Worm (Caenorhabditis elegans) whole organism, L4 larva: ENCODE measurements around the gene T25B9.2.
A peak's percentile ranks its signal among the peaks of the same experiment; 100 is the strongest.

Source experiments
- D1046.2 ChIP-seq: fragments of 200-800 bp; sonication (Bioruptor generic); IDR thresholded peaks from 2 replicates; pipeline ENCODE4 v1.3.6; 2022; ENCODE audit warnings: missing genetic modification characterization, missing compliant biosample characterization
- F26F4.8 ChIP-seq: fragments of 200-800 bp; sonication (Bioruptor generic); conservative IDR thresholded peaks from 2 replicates; pipeline ENCODE4 v1.3.6; 2022; ENCODE audit warnings: missing genetic modification characterization, missing compliant biosample characterization
- F37D6.2 ChIP-seq: sonication (generic microtip); optimal IDR thresholded peaks from 2 replicates; lab custom pipeline; 2016; ENCODE audit warnings: mild to moderate bottlenecking, missing genetic modification characterization, missing compliant biosample characterization
- R02D3.7 ChIP-seq: fragments of 150-350 bp; sonication (generic microtip); optimal IDR thresholded peaks from 3 replicates; lab custom pipeline; 2014; ENCODE audit warnings: missing biosample characterization, missing genetic modification characterization
- Y105C5A.15 ChIP-seq: fragments of 200-800 bp; sonication (Bioruptor generic); IDR thresholded peaks from 2 replicates; pipeline ENCODE4 v1.3.6; 2022; ENCODE audit warnings: missing genetic modification characterization, missing compliant biosample characterization
- Y48G9A.11 ChIP-seq: fragments of 200-800 bp; sonication (Bioruptor generic); IDR thresholded peaks from 2 replicates; pipeline ENCODE4 v1.3.6; 2022; ENCODE audit warnings: missing genetic modification reagents, missing genetic modification characterization, missing compliant biosample characterization
- ZK337.2 ChIP-seq: fragments of 200-800 bp; sonication (Bioruptor generic); IDR thresholded peaks from 2 replicates; pipeline ENCODE4 v1.3.6; 2022; ENCODE audit warnings: missing genetic modification reagents, missing genetic modification characterization, missing compliant biosample characterization
- aha-1 ChIP-seq: fragments of 150-350 bp; peaks from one replicate; lab custom pipeline; 2014; ENCODE audit warnings: missing biosample characterization, missing genetic modification characterization
- arid-1 ChIP-seq: fragments of 200-800 bp; sonication (Bioruptor generic); conservative IDR thresholded peaks from 2 replicates; pipeline ENCODE4 v1.3.6; 2022; ENCODE audit warnings: missing genetic modification reagents, missing genetic modification characterization, missing compliant biosample characterization
- ceh-28 ChIP-seq: fragments of 150-350 bp; optimal IDR thresholded peaks from 2 replicates; lab custom pipeline; 2014; ENCODE audit warnings: missing biosample characterization, missing genetic modification reagents, missing genetic modification characterization
- ceh-32 ChIP-seq: sonication (generic microtip); optimal IDR thresholded peaks from 2 replicates; lab custom pipeline; 2016; ENCODE audit warnings: mild to moderate bottlenecking, missing genetic modification characterization, missing compliant biosample characterization; ENCODE audit not compliant: poor library complexity
- ceh-44 ChIP-seq: fragments of 200-800 bp; sonication (Bioruptor generic); IDR thresholded peaks from 2 replicates; pipeline ENCODE4 v1.3.6; 2022; ENCODE audit warnings: missing genetic modification reagents, missing genetic modification characterization, missing compliant biosample characterization
- ctbp-1 ChIP-seq: fragments of 200-800 bp; sonication (Bioruptor generic); IDR thresholded peaks from 2 replicates; pipeline ENCODE4 v1.3.6; 2022; ENCODE audit warnings: missing genetic modification reagents, missing genetic modification characterization, missing compliant biosample characterization
- daf-16 ChIP-seq, 3 experiments: sonication (generic microtip); optimal IDR thresholded peaks; 2 replicates each; lab custom pipeline; 2016 to 2017; ENCODE audit warnings: missing genetic modification characterization in 3 of 3, missing genetic modification reagents in 3 of 3, mild to moderate bottlenecking in 2 of 3, missing compliant biosample characterization in 2 of 3, missing biosample characterization in 1 of 3, moderate library complexity in 1 of 3
- daf-19 ChIP-seq: fragments of 200-800 bp; sonication (Bioruptor generic); conservative IDR thresholded peaks from 2 replicates; pipeline ENCODE4 v1.3.6; 2022; ENCODE audit warnings: missing genetic modification characterization, missing compliant biosample characterization
- dmd-6 ChIP-seq: fragments of 200-800 bp; sonication (Bioruptor generic); IDR thresholded peaks from 2 replicates; pipeline ENCODE4 v1.3.6; 2022; ENCODE audit warnings: missing genetic modification reagents, missing genetic modification characterization, missing compliant biosample characterization
- dpl-1 ChIP-seq: fragments of 150-350 bp; optimal IDR thresholded peaks from 2 replicates; lab custom pipeline; 2014; ENCODE audit warnings: missing biosample characterization, missing genetic modification reagents, missing genetic modification characterization
- dve-1 ChIP-seq: sonication (generic microtip); optimal IDR thresholded peaks from 2 replicates; lab custom pipeline; 2017; ENCODE audit warnings: antibody characterized with exemption, mild to moderate bottlenecking, missing genetic modification characterization, missing compliant biosample characterization; ENCODE audit not compliant: insufficient read depth
- egl-27 ChIP-seq: sonication (generic microtip); optimal IDR thresholded peaks from 3 replicates; lab custom pipeline; 2017; ENCODE audit warnings: missing biosample characterization, missing genetic modification reagents, missing genetic modification characterization
- fkh-10 ChIP-seq: fragments of 150-350 bp; optimal IDR thresholded peaks from 2 replicates; lab custom pipeline; 2014; ENCODE audit warnings: missing biosample characterization, missing genetic modification reagents, missing genetic modification characterization
- gei-8 ChIP-seq: fragments of 200-800 bp; sonication (Bioruptor generic); optimal IDR thresholded peaks from 2 replicates; lab custom pipeline; 2018; ENCODE audit warnings: mild to moderate bottlenecking, missing genetic modification characterization, missing compliant biosample characterization
- hlh-11 ChIP-seq: fragments of 200-800 bp; sonication (Bioruptor generic); optimal IDR thresholded peaks from 2 replicates; lab custom pipeline; 2018; ENCODE audit warnings: mild to moderate bottlenecking, missing genetic modification characterization, missing compliant biosample characterization
- hlh-30 ChIP-seq: sonication (generic microtip); optimal IDR thresholded peaks from 2 replicates; lab custom pipeline; 2017; ENCODE audit warnings: antibody characterized with exemption, mild to moderate bottlenecking, missing genetic modification characterization, missing compliant biosample characterization; ENCODE audit not compliant: insufficient read depth
- jun-1 ChIP-seq: fragments of 150-350 bp; optimal IDR thresholded peaks from 2 replicates; lab custom pipeline; 2014; ENCODE audit warnings: missing biosample characterization, missing genetic modification reagents, missing genetic modification characterization
- lin-29 ChIP-seq: fragments of 200-800 bp; sonication (Bioruptor generic); IDR thresholded peaks from 2 replicates; pipeline ENCODE4 v1.3.6; 2022; ENCODE audit warnings: missing genetic modification reagents, missing genetic modification characterization, missing compliant biosample characterization
- lin-38 ChIP-seq: fragments of 200-800 bp; sonication (Bioruptor generic); IDR thresholded peaks from 2 replicates; pipeline ENCODE4 v1.3.6; 2022; ENCODE audit warnings: missing genetic modification reagents, missing genetic modification characterization, missing compliant biosample characterization
- madf-9 ChIP-seq: fragments of 200-800 bp; sonication (Bioruptor generic); conservative IDR thresholded peaks from 2 replicates; pipeline ENCODE4 v1.3.6; 2022; ENCODE audit warnings: missing genetic modification reagents, missing genetic modification characterization, missing compliant biosample characterization
- mdl-1 ChIP-seq, 2 experiments: fragments of 150-350 bp in 1 of 2; sonication (generic microtip) in 1 of 2; optimal IDR thresholded peaks; 2 replicates each; lab custom pipeline; 2014 to 2017; ENCODE audit warnings: missing biosample characterization in 2 of 2, missing genetic modification characterization in 2 of 2
- mdt-29 ChIP-seq: fragments of 200-800 bp; sonication (Bioruptor generic); IDR thresholded peaks from 2 replicates; pipeline ENCODE4 v1.3.6; 2022; ENCODE audit warnings: missing genetic modification reagents, missing genetic modification characterization, missing compliant biosample characterization
- mxl-2 ChIP-seq: fragments of 200-800 bp; sonication (Bioruptor generic); conservative IDR thresholded peaks from 2 replicates; pipeline ENCODE4 v1.3.6; 2022; ENCODE audit warnings: missing genetic modification reagents, missing genetic modification characterization, missing compliant biosample characterization
- mxl-3 ChIP-seq: fragments of 200-800 bp; sonication (Bioruptor generic); optimal IDR thresholded peaks from 2 replicates; lab custom pipeline; 2018; ENCODE audit warnings: mild to moderate bottlenecking, missing genetic modification characterization, missing compliant biosample characterization
- nhr-10 ChIP-seq: fragments of 150-350 bp; optimal IDR thresholded peaks from 2 replicates; lab custom pipeline; 2014; ENCODE audit warnings: missing biosample characterization, missing genetic modification characterization
- nhr-102 ChIP-seq: sonication (generic microtip); optimal IDR thresholded peaks from 2 replicates; lab custom pipeline; 2016; ENCODE audit warnings: mild to moderate bottlenecking, missing genetic modification characterization, moderate library complexity, missing compliant biosample characterization
- nhr-111 ChIP-seq: fragments of 200-800 bp; sonication (Bioruptor generic); optimal IDR thresholded peaks from 2 replicates; lab custom pipeline; 2018; ENCODE audit warnings: mild to moderate bottlenecking, missing genetic modification characterization, missing compliant biosample characterization
- nhr-41 ChIP-seq: fragments of 200-800 bp; sonication (Bioruptor generic); IDR thresholded peaks from 2 replicates; pipeline ENCODE4 v1.3.6; 2022; ENCODE audit warnings: missing genetic modification reagents, missing genetic modification characterization, missing compliant biosample characterization
- nhr-48 ChIP-seq: sonication (generic microtip); optimal IDR thresholded peaks from 2 replicates; lab custom pipeline; 2016; ENCODE audit warnings: mild to moderate bottlenecking, missing genetic modification characterization, missing compliant biosample characterization
- pha-4 ChIP-seq, 2 experiments: fragments of 150-350 bp in 1 of 2; fragments of 200-800 bp in 1 of 2; sonication (Bioruptor generic) in 1 of 2; IDR thresholded peaks in 1 of 2; optimal IDR thresholded peaks in 1 of 2; 2 replicates each; pipeline versions ENCODE4 v1.3.6 to Lab custom; 2014 to 2022; ENCODE audit warnings: missing genetic modification characterization in 2 of 2, missing genetic modification reagents in 2 of 2, missing biosample characterization in 1 of 2, missing compliant biosample characterization in 1 of 2
- php-3 ChIP-seq: fragments of 200-800 bp; sonication (Bioruptor generic); IDR thresholded peaks from 2 replicates; pipeline ENCODE4 v1.3.6; 2022; ENCODE audit warnings: missing genetic modification reagents, missing genetic modification characterization, missing compliant biosample characterization
- pqm-1 ChIP-seq: sonication (generic microtip); optimal IDR thresholded peaks from 2 replicates; lab custom pipeline; 2017; ENCODE audit warnings: missing biosample characterization, missing genetic modification characterization
- rbr-2 ChIP-seq: sonication (generic microtip); optimal IDR thresholded peaks from 2 replicates; lab custom pipeline; 2016; ENCODE audit warnings: missing genotype, missing genetic modification characterization, missing compliant biosample characterization
- snpc-1.2 ChIP-seq: fragments of 200-800 bp; sonication (Bioruptor generic); IDR thresholded peaks from 2 replicates; pipeline ENCODE4 v1.3.6; 2022; ENCODE audit warnings: missing genetic modification reagents, missing genetic modification characterization, missing compliant biosample characterization
- snpc-4 ChIP-seq: fragments of 150-350 bp; optimal IDR thresholded peaks from 2 replicates; lab custom pipeline; 2014; ENCODE audit warnings: missing biosample characterization, missing genetic modification characterization
- unc-130 ChIP-seq: sonication (generic microtip); optimal IDR thresholded peaks from 2 replicates; lab custom pipeline; 2016; ENCODE audit warnings: missing genetic modification reagents, missing genetic modification characterization, missing compliant biosample characterization
- unc-39 ChIP-seq: sonication (generic microtip); optimal IDR thresholded peaks from 2 replicates; lab custom pipeline; 2017; ENCODE audit warnings: missing biosample characterization, missing genetic modification characterization
- unc-62 ChIP-seq, 3 experiments: fragments of 150-350 bp in 1 of 3; sonication (generic microtip); optimal IDR thresholded peaks in 2 of 3; peaks in 1 of 3; 1 replicate in 1 of 3; 2 replicates in 2 of 3; lab custom pipeline; 2014 to 2017; ENCODE audit warnings: missing biosample characterization in 3 of 3, missing genetic modification characterization in 3 of 3, missing genetic modification reagents in 3 of 3, missing genotype in 1 of 3
- zag-1 ChIP-seq: fragments of 150-350 bp; optimal IDR thresholded peaks from 2 replicates; lab custom pipeline; 2014; ENCODE audit warnings: missing biosample characterization, missing genetic modification characterization
- zfp-3 ChIP-seq: fragments of 200-800 bp; sonication (Bioruptor generic); conservative IDR thresholded peaks from 2 replicates; pipeline ENCODE4 v1.3.6; 2022; ENCODE audit warnings: missing genetic modification reagents, missing genetic modification characterization, missing compliant biosample characterization
- zip-2 ChIP-seq: fragments of 150-350 bp; optimal IDR thresholded peaks from 2 replicates; lab custom pipeline; 2014; ENCODE audit warnings: missing biosample characterization, missing genetic modification characterization
- ztf-7 ChIP-seq: fragments of 150-350 bp; optimal IDR thresholded peaks from 2 replicates; lab custom pipeline; 2014; ENCODE audit warnings: missing biosample characterization, missing genetic modification characterization

T25B9.2 gene

DNA sequence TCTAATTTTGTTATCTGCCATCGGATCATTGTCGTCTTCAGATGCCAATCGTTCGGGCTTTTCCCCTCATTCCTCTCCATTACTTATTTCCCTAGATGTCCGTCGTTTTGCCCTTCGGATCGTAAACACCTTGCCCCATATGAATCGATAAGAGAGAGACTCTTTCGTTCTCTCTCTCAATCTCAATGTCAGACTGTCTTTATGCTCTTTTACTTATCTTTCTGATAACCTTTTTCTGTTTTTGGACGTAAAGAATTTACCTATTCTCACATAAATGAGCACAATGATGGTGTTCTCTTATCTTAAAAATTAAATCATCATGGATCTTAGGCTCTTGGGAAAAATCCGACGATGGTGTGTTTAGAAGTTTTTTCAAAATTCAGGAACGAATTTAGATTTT, 45.1 kb upstream of the T25B9.2 start (continued):
- TF ChIP-seq madf-9 (GFP tag; lab: Robert Waterston, UW) = no peak
- no peak for TF ChIP-seq Y105C5A.15 (GFP tag; lab: Robert Waterston, UW)
- TF ChIP-seq ceh-32 = no peak
- TF ChIP-seq lin-38 (GFP tag; lab: Robert Waterston, UW) = no peak
- no peak for TF ChIP-seq snpc-4 (tag; lab: Kevin White, UChicago)
- TF ChIP-seq pqm-1 (tag; lab: Kevin White, UChicago) = peak; percentile 21
- no peak for TF ChIP-seq rbr-2 (tag; lab: Kevin White, UChicago)
- no peak for TF ChIP-seq mdl-1 (tag; optimal IDR thresholded peaks at IDR 0.05; lab: Kevin White, UChicago)
- TF ChIP-seq F26F4.8 (GFP tag; lab: Robert Waterston, UW) = no peak
- peak; percentile 45 for TF ChIP-seq hlh-11 (tag; lab: Kevin White, UChicago)
- TF ChIP-seq ztf-7 = no peak
- no peak for TF ChIP-seq mxl-2 (GFP tag; lab: Robert Waterston, UW)
- no peak for TF ChIP-seq R02D3.7
- TF ChIP-seq unc-39 (tag; lab: Kevin White, UChicago) = no peak
- no peak for TF ChIP-seq D1046.2
- peak; percentile 89 for TF ChIP-seq aha-1 (tag; lab: Kevin White, UChicago)
- TF ChIP-seq zag-1 (tag; lab: Kevin White, UChicago) = no peak
- no peak for TF ChIP-seq pha-4 (GFP tag; IDR thresholded peaks at IDR 0.05; lab: Robert Waterston, UW)
- no peak for TF ChIP-seq pha-4 (tag; optimal IDR thresholded peaks at IDR 0.05; lab: Kevin White, UChicago)
- no peak for TF ChIP-seq daf-16 (GFP tag; optimal IDR thresholded peaks at IDR 0.05; lab: Kevin White, UChicago)
- peak; percentile 95 for TF ChIP-seq daf-16 (tag; optimal IDR thresholded peaks at IDR 0.05; lab: Kevin White, UChicago)
- TF ChIP-seq nhr-48 = peak; percentile 10
- TF ChIP-seq dve-1 (tag; lab: Kevin White, UChicago) = peak; percentile 83
- TF ChIP-seq, all 104 proteins: peak for 8

DNA sequence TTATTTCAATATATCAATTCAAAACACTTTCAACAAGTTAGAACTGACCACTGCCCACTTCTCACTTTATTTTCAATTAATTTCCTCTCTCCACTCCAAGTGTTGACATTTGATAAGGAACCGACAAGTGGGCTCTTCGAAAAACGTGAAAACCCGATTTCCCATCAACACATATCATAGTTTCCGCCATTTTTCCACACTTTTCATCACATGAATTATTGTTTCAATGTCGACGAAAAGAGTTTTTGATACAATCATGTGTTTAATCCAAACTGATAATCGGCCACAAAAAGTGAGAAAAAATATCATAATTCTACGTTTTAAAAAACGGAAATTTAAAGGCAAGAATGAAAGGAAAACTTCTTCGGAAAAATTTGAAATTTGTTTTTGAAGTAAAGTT, 44.0 kb upstream of the T25B9.2 start:
- TF ChIP-seq nhr-102 (no peak), mdt-29 (no peak), unc-62 (GFP tag; optimal IDR thresholded peaks at IDR 0.05 in 1 of 2; lab: Kevin White, UChicago) (no peak), unc-62 (tag; optimal IDR thresholded peaks at IDR 0.05; lab: Kevin White, UChicago) (no peak), arid-1 (GFP tag; lab: Robert Waterston, UW) (no peak), madf-9 (GFP tag; lab: Robert Waterston, UW) (no peak), dpl-1 (no peak), gei-8 (no peak), ctbp-1 (no peak), dmd-6 (GFP tag; lab: Robert Waterston, UW) (peak; percentile 46; the same call in 1 of the 2 replicates), snpc-1.2 (GFP tag; lab: Robert Waterston, UW) (no peak), ceh-32 (no peak), ceh-28 (no peak), hlh-30 (tag; lab: Kevin White, UChicago) (peak; percentile 58), jun-1 (no peak), nhr-111 (GFP tag; lab: Kevin White, UChicago) (no peak), ZK337.2 (GFP tag; lab: Robert Waterston, UW) (no peak), Y48G9A.11 (GFP tag; lab: Robert Waterston, UW) (no peak), php-3 (peak; percentile 51; the same call in 1 of the 2 replicates), fkh-10 (GFP tag; lab: Kevin White, UChicago) (no peak), zip-2 (no peak), egl-27 (tag; lab: Kevin White, UChicago) (no peak), mxl-3 (GFP tag; lab: Kevin White, UChicago) (no peak), F37D6.2 (no peak), ztf-7 (no peak), nhr-41 (GFP tag; lab: Robert Waterston, UW) (no peak), ceh-44 (GFP tag; lab: Robert Waterston, UW) (no peak), zfp-3 (GFP tag; lab: Robert Waterston, UW) (no peak), unc-130 (no peak), nhr-10 (no peak), daf-19 (GFP tag; lab: Robert Waterston, UW) (no peak), lin-29 (GFP tag; lab: Robert Waterston, UW) (no peak)
